Worm (Caenorhabditis elegans): ENCODE measurements around the gene mig-10.
"Not testable (repeated sequence)": the region's sequence is repeated elsewhere in the genome, so short reads cannot be mapped to it uniquely, and the experiment has no call there.

The mig-10 gene

ce11 chrIII:8339372-8339771 is 60.5 kb downstream of the mig-10 start, which contains the start of gene clc-28:
clc-28 (minus strand) TSS chrIII:8339472.
- not testable (repeated sequence) for TF ChIP-seq pha-4, nhr-76, mls-2 (tag; optimal IDR thresholded peaks at IDR 0.05)

- not testable (repeated sequence) for TF ChIP-seq cnd-1 (tag; optimal IDR thresholded peaks at IDR 0.05); nhr-237 (tag; optimal IDR thresholded peaks at IDR 0.05); bed-3 (GFP tag; optimal IDR thresholded peaks at IDR 0.05)
Observed at ce11 chrIII:8344283-8344682, 65.4 kb downstream of the mig-10 start, which contains the start of gene ZC262.7. ZC262.7 (minus strand) TSS chrIII:8344336.

ce11 chrIII:8347822-8348221 is 68.9 kb downstream of the mig-10 start, which contains the start of gene clc-29:
clc-29 (minus strand) TSS chrIII:8347922.
- not testable (repeated sequence) for TF ChIP-seq ztf-11 (tag; optimal IDR thresholded peaks at IDR 0.05); unc-62 (GFP tag; optimal IDR thresholded peaks at IDR 0.05); cnd-1 (tag; optimal IDR thresholded peaks at IDR 0.05)

ce11 chrIII:8354644-8355461 is 76.0 kb downstream of the mig-10 start, which contains the start of gene unc-116:
unc-116 (minus strand) TSS chrIII:8355174.
- TF ChIP-seq nhr-2 (tag; optimal IDR thresholded peaks at IDR 0.05) = no peak
- TF ChIP-seq snpc-4 (tag; optimal IDR thresholded peaks at IDR 0.05) = no peak
- TF ChIP-seq ces-1 (GFP tag; optimal IDR thresholded peaks at IDR 0.05) = peak; percentile 50
- TF ChIP-seq elt-3 (tag; optimal IDR thresholded peaks at IDR 0.05) = peak; percentile 13
- peak; percentile 78 for TF ChIP-seq pha-4 (tag; optimal IDR thresholded peaks at IDR 0.05)
- peak; percentile 69 for TF ChIP-seq nhr-237 (tag; optimal IDR thresholded peaks at IDR 0.05)
- peak; percentile 11 for TF ChIP-seq ham-2 (GFP tag; optimal IDR thresholded peaks at IDR 0.05)

- TF ChIP-seq pha-4 (tag; optimal IDR thresholded peaks at IDR 0.05) (no peak), unc-62 (GFP tag; optimal IDR thresholded peaks at IDR 0.05) (no peak), sem-2 (GFP tag; optimal IDR thresholded peaks at IDR 0.05) (no peak), zip-8 (tag; optimal IDR thresholded peaks at IDR 0.05) (no peak), bed-3 (GFP tag; optimal IDR thresholded peaks at IDR 0.05) (no peak), nhr-28 (tag; optimal IDR thresholded peaks at IDR 0.05) (no peak), unc-39 (tag; optimal IDR thresholded peaks at IDR 0.05) (no peak), mab-5 (tag; optimal IDR thresholded peaks at IDR 0.05) (no peak), blmp-1 (tag; optimal IDR thresholded peaks at IDR 0.05) (no peak), nhr-12 (tag; optimal IDR thresholded peaks at IDR 0.05) (no peak), nhr-2 (tag; optimal IDR thresholded peaks at IDR 0.05) (no peak), ces-1 (GFP tag; optimal IDR thresholded peaks at IDR 0.05) (no peak), drap-1 (GFP tag; optimal IDR thresholded peaks at IDR 0.05) (no peak), mls-2 (tag; optimal IDR thresholded peaks at IDR 0.05) (no peak), sptf-1 (tag; optimal IDR thresholded peaks at IDR 0.05) (no peak)
Observed at ce11 chrIII:8355462-8355815, 76.5 kb downstream of the mig-10 start.
